Worm (Caenorhabditis elegans): ENCODE results near the gene F54C4.4.
A peak's percentile ranks its signal among the peaks of the same experiment; 100 is the strongest.

ce11 chrIII:48329-48728, 38.9 kb downstream of the F54C4.4 start:
- TF ChIP-seq ama-1 (optimal IDR thresholded peaks at IDR 0.05) = no peak
- no peak for TF ChIP-seq ama-1 (GFP tag; optimal IDR thresholded peaks at IDR 0.05)
- TF ChIP-seq egrh-3 (GFP tag; IDR thresholded peaks at IDR 0.05) = peak; percentile 89
- TF ChIP-seq attf-5 (GFP tag; optimal IDR thresholded peaks at IDR 0.05) = no peak
- TF ChIP-seq pha-4 (tag; optimal IDR thresholded peaks at IDR 0.05) = no peak
- no peak for TF ChIP-seq Y67H2A.10 (GFP tag; conservative IDR thresholded peaks at IDR 0.05)
- TF ChIP-seq nfya-1 (tag; optimal IDR thresholded peaks at IDR 0.05; ENCODE audit: borderline replicate concordance, insufficient read depth) = no peak
- TF ChIP-seq ztf-22 (GFP tag; optimal IDR thresholded peaks at IDR 0.05) = no peak
- TF ChIP-seq attf-3 (GFP tag; conservative IDR thresholded peaks at IDR 0.05) = no peak
